Worm (Caenorhabditis elegans) whole organism, early embryonic: ENCODE measurements around the gene akap-1.

Experiments used
- B0310.2 ChIP-seq: sonication (generic microtip); optimal IDR thresholded peaks from 2 replicates; lab custom pipeline; 2016; ENCODE audit warnings: mild to moderate bottlenecking, missing genetic modification characterization, missing compliant biosample characterization
- F13C5.2 ChIP-seq: sonication (generic microtip); optimal IDR thresholded peaks from 2 replicates; lab custom pipeline; 2017; ENCODE audit warnings: mild to moderate bottlenecking, missing genetic modification characterization, inconsistent platforms, missing compliant biosample characterization
- aly-1 ChIP-seq: sonication (generic microtip); optimal IDR thresholded peaks from 2 replicates; lab custom pipeline; 2016; ENCODE audit warnings: missing genetic modification characterization, missing compliant biosample characterization
- ama-1 ChIP-seq: fragments of 150-350 bp; optimal IDR thresholded peaks from 2 replicates; lab custom pipeline; 2014
- ceh-13 ChIP-seq: fragments of 200-800 bp; sonication (Bioruptor generic); optimal IDR thresholded peaks from 2 replicates; lab custom pipeline; 2018; ENCODE audit warnings: mild to moderate bottlenecking, missing genetic modification characterization, missing compliant biosample characterization
- ceh-36 ChIP-seq: sonication (generic microtip); optimal IDR thresholded peaks from 2 replicates; lab custom pipeline; 2016; ENCODE audit warnings: missing genetic modification characterization, inconsistent platforms, missing compliant biosample characterization
- ets-7 ChIP-seq: sonication (generic microtip); optimal IDR thresholded peaks from 2 replicates; lab custom pipeline; 2016; ENCODE audit warnings: missing genotype, missing genetic modification characterization, missing compliant biosample characterization
- flt-1 ChIP-seq: fragments of 200-800 bp; sonication (Bioruptor generic); IDR thresholded peaks from 2 replicates; pipeline ENCODE4 v1.3.6; 2022; ENCODE audit warnings: missing genetic modification characterization, missing compliant biosample characterization
- hmbx-1 ChIP-seq: sonication (generic microtip); optimal IDR thresholded peaks from 2 replicates; lab custom pipeline; 2016; ENCODE audit warnings: mild to moderate bottlenecking, missing genetic modification characterization, missing compliant biosample characterization
- hmg-4 ChIP-seq: fragments of 200-800 bp; sonication (Bioruptor generic); optimal IDR thresholded peaks from 2 replicates; lab custom pipeline; 2018; ENCODE audit warnings: mild to moderate bottlenecking, missing genetic modification characterization, missing compliant biosample characterization
- hnd-1 ChIP-seq: sonication (generic microtip); optimal IDR thresholded peaks from 2 replicates; lab custom pipeline; 2016; ENCODE audit warnings: missing genetic modification characterization, missing compliant biosample characterization
- pes-1 ChIP-seq: fragments of 200-800 bp; sonication (Bioruptor generic); IDR thresholded peaks from 2 replicates; pipeline ENCODE4 v1.3.6; 2022; ENCODE audit warnings: missing genetic modification reagents, missing genetic modification characterization, missing compliant biosample characterization
- scrt-1 ChIP-seq: fragments of 200-800 bp; sonication (Bioruptor generic); IDR thresholded peaks from 2 replicates; pipeline ENCODE4 v1.3.6; 2022; ENCODE audit warnings: missing genetic modification characterization, missing compliant biosample characterization
- sea-1 ChIP-seq: fragments of 200-800 bp; sonication (Bioruptor generic); conservative IDR thresholded peaks from 2 replicates; pipeline ENCODE4 v1.3.6; 2022; ENCODE audit warnings: missing genetic modification characterization, missing compliant biosample characterization
- tbx-11 ChIP-seq: fragments of 200-800 bp; sonication (Bioruptor generic); IDR thresholded peaks from 2 replicates; pipeline ENCODE4 v1.3.6; 2022; ENCODE audit warnings: missing genetic modification characterization, missing compliant biosample characterization
- tbx-37 ChIP-seq: fragments of 200-800 bp; sonication (Bioruptor generic); conservative IDR thresholded peaks from 2 replicates; pipeline ENCODE4 v1.3.6; 2022; ENCODE audit warnings: missing genetic modification reagents, missing genetic modification characterization, missing compliant biosample characterization
- tra-4 ChIP-seq: sonication (generic microtip); optimal IDR thresholded peaks from 2 replicates; lab custom pipeline; 2017; ENCODE audit warnings: missing genetic modification characterization, missing compliant biosample characterization

Gene akap-1

ce11 chrIII:6367712-6368111, 14.5 kb downstream of the akap-1 start, which contains the start of the genes C56G2.15 and thoc-2:
TSS of gene C56G2.15 (minus strand) at chrIII:6367899.
TSS of gene thoc-2 (plus strand) at chrIII:6368042.
- TF ChIP-seq scrt-1 (GFP tag; lab: Robert Waterston, UW) = no peak

ce11 chrIII:6368524-6368923, 15.3 kb downstream of the akap-1 start:
- TF ChIP-seq ceh-36 (tag; lab: Kevin White, UChicago) (no peak), ets-7 (no peak), tbx-37 (no peak), aly-1 (tag; lab: Kevin White, UChicago) (no peak), sea-1 (GFP tag; lab: Robert Waterston, UW) (no peak), ceh-13 (GFP tag; lab: Kevin White, UChicago) (no peak), hmg-4 (GFP tag; lab: Kevin White, UChicago) (no peak), hnd-1 (tag; lab: Kevin White, UChicago) (no peak), pes-1 (GFP tag; lab: Robert Waterston, UW) (no peak), flt-1 (GFP tag; lab: Robert Waterston, UW) (no peak), ama-1 (lab: Kevin White, UChicago) (no peak), B0310.2 (tag; lab: Kevin White, UChicago) (no peak)

- TF ChIP-seq tbx-11 (GFP tag; lab: Robert Waterston, UW) (no peak), tbx-37 (no peak), pes-1 (GFP tag; lab: Robert Waterston, UW) (no peak), ceh-13 (GFP tag; lab: Kevin White, UChicago) (no peak), aly-1 (tag; lab: Kevin White, UChicago) (no peak), tra-4 (tag; lab: Kevin White, UChicago) (no peak), B0310.2 (tag; lab: Kevin White, UChicago) (no peak), hmg-4 (GFP tag; lab: Kevin White, UChicago) (no peak), hnd-1 (tag; lab: Kevin White, UChicago) (no peak), F13C5.2 (tag; lab: Kevin White, UChicago) (no peak), flt-1 (GFP tag; lab: Robert Waterston, UW) (no peak), scrt-1 (GFP tag; lab: Robert Waterston, UW) (no peak), ama-1 (lab: Kevin White, UChicago) (no peak), sea-1 (GFP tag; lab: Robert Waterston, UW) (no peak), ceh-36 (tag; lab: Kevin White, UChicago) (no peak), ets-7 (no peak), hmbx-1 (tag; lab: Kevin White, UChicago) (no peak)
Measured at ce11 chrIII:6373850-6374474, 20.8 kb downstream of the akap-1 start.

ce11 chrIII:6374947-6375415, 21.8 kb downstream of the akap-1 start, which contains the start of the genes rps-13 and nfx-1:
TSS of gene rps-13 (minus strand) at chrIII:6374997.
TSS of gene nfx-1 (plus strand) at chrIII:6375379.
- TF ChIP-seq scrt-1 (GFP tag; lab: Robert Waterston, UW) (no peak), F13C5.2 (tag; lab: Kevin White, UChicago) (peak; percentile 24), tbx-11 (GFP tag; lab: Robert Waterston, UW) (no peak), ama-1 (lab: Kevin White, UChicago) (no peak), sea-1 (GFP tag; lab: Robert Waterston, UW) (no peak), aly-1 (tag; lab: Kevin White, UChicago) (no peak), pes-1 (GFP tag; lab: Robert Waterston, UW) (no peak)

- TF ChIP-seq B0310.2 (tag; lab: Kevin White, UChicago) = no peak
- peak; percentile 9 for TF ChIP-seq F13C5.2 (tag; lab: Kevin White, UChicago)
- peak; percentile 82 for TF ChIP-seq ama-1 (lab: Kevin White, UChicago)
Measured at ce11 chrIII:6379129-6379528, 25.9 kb downstream of the akap-1 start, which contains the start of gene C16A3.6. TSS of gene C16A3.6 (plus strand) at chrIII:6379212.

- no peak for TF ChIP-seq hnd-1 (tag; lab: Kevin White, UChicago)
- TF ChIP-seq F13C5.2 (tag; lab: Kevin White, UChicago) = no peak
- no peak for TF ChIP-seq ama-1 (lab: Kevin White, UChicago)
- TF ChIP-seq tbx-37 = no peak
- no peak for TF ChIP-seq B0310.2 (tag; lab: Kevin White, UChicago)
- TF ChIP-seq aly-1 (tag; lab: Kevin White, UChicago) = no peak
- no peak for TF ChIP-seq ceh-36 (tag; lab: Kevin White, UChicago)
- TF ChIP-seq ets-7 = no peak
Measured at ce11 chrIII:6380472-6380871, 27.3 kb downstream of the akap-1 start, which contains the start of gene C16A3.5. TSS of gene C16A3.5 (plus strand) at chrIII:6380772.

ce11 chrIII:6381584-6382391, 28.6 kb downstream of the akap-1 start, which contains the start of gene znf-622:
TSS of gene znf-622 (plus strand) at chrIII:6381634.
- TF ChIP-seq ama-1 (lab: Kevin White, UChicago) (peak; percentile 91), F13C5.2 (tag; lab: Kevin White, UChicago) (no peak)
